Fruit fly (Drosophila melanogaster): ENCODE data around the gene Lam.

Lam gene

dm6 chr2L:5547288-5547777 lies 5.1 kb downstream of the Lam start (continued):
- TF ChIP-seq sug (tag; optimal IDR thresholded peaks at IDR 0.05), result peak; percentile 89
- TF ChIP-seq Dp (GFP tag; optimal IDR thresholded peaks at IDR 0.05), result no peak
- no peak for TF ChIP-seq chinmo (GFP tag; IDR thresholded peaks at IDR 0.05; ENCODE audit: partially characterized antibody)
- TF ChIP-seq zfh1 (GFP tag; IDR thresholded peaks at IDR 0.05), result 0 out of 3 replicates have a peak, but pooled peaks have one; percentile 14
- no peak for TF ChIP-seq Sry-δ (GFP tag; optimal IDR thresholded peaks at IDR 0.05)
- TF ChIP-seq CG17912 (GFP tag; optimal IDR thresholded peaks at IDR 0.05), result peak; percentile 10
- TF ChIP-seq Dll (GFP tag; IDR thresholded peaks at IDR 0.05; ENCODE audit: partially characterized antibody), result 0 out of 4 replicates have a peak, but pooled peaks have one; percentile 37
- TF ChIP-seq CG1603 (tag; optimal IDR thresholded peaks at IDR 0.05), result no peak
- no peak for TF ChIP-seq twi (tag; optimal IDR thresholded peaks at IDR 0.05)
- no peak for TF ChIP-seq CG2199 (GFP tag; IDR thresholded peaks at IDR 0.05)
- peak in 1 of 2 experiments; percentile 20 for TF ChIP-seq crp (GFP tag; optimal IDR thresholded peaks at IDR 0.05)
- peak; percentile 30 for TF ChIP-seq salm (tag; optimal IDR thresholded peaks at IDR 0.05)
- no peak for TF ChIP-seq CG17829 (tag; optimal IDR thresholded peaks at IDR 0.05)
- peak; percentile 12 for TF ChIP-seq CG1233 (GFP tag; optimal IDR thresholded peaks at IDR 0.05)
- no peak for TF ChIP-seq CG12104 (GFP tag; optimal IDR thresholded peaks at IDR 0.05)
- no peak for TF ChIP-seq CG1647 (GFP tag; optimal IDR thresholded peaks at IDR 0.05)
- peak; percentile 48 for TF ChIP-seq sd (tag; optimal IDR thresholded peaks at IDR 0.05)
- peak; percentile 13 for TF ChIP-seq CG2875 (GFP tag; optimal IDR thresholded peaks at IDR 0.05)
- no peak for TF ChIP-seq CG2678 (tag; optimal IDR thresholded peaks at IDR 0.05)
- TF ChIP-seq ara (GFP tag; IDR thresholded peaks at IDR 0.05), result peak; percentile 49; the same call in 1 of the 2 replicates
- TF ChIP-seq CG4328 (GFP tag; optimal IDR thresholded peaks at IDR 0.05), result peak; percentile 9
- no peak for TF ChIP-seq hbn (GFP tag; IDR thresholded peaks at IDR 0.05; ENCODE audit: partially characterized antibody)
- no peak for TF ChIP-seq klu (GFP tag; IDR thresholded peaks at IDR 0.05)
- no peak for TF ChIP-seq mam (GFP tag; optimal IDR thresholded peaks at IDR 0.05)
- peak; percentile 57 for TF ChIP-seq CrebB (tag; optimal IDR thresholded peaks at IDR 0.05)
- TF ChIP-seq BtbVII (GFP tag; optimal IDR thresholded peaks at IDR 0.05), result peak; percentile 3
- no peak for TF ChIP-seq phol (tag; optimal IDR thresholded peaks at IDR 0.05)
- TF ChIP-seq CG15479 (GFP tag; optimal IDR thresholded peaks at IDR 0.05), result peak; percentile 84
- peak; percentile 10 for TF ChIP-seq CG9727 (GFP tag; optimal IDR thresholded peaks at IDR 0.05)
- TF ChIP-seq CG4707 (GFP tag; optimal IDR thresholded peaks at IDR 0.05), result no peak
- peak; percentile 37 for TF ChIP-seq CG10431 (GFP tag; optimal IDR thresholded peaks at IDR 0.05)
- TF ChIP-seq CG31388 (GFP tag; optimal IDR thresholded peaks at IDR 0.05), result no peak
- TF ChIP-seq PHDP (tag; optimal IDR thresholded peaks at IDR 0.05), result no peak
- peak; percentile 34 for TF ChIP-seq wek (GFP tag; optimal IDR thresholded peaks at IDR 0.05)
- peak; percentile 33 for TF ChIP-seq kni (GFP tag; optimal IDR thresholded peaks at IDR 0.05)
- no peak for TF ChIP-seq cad (GFP tag; optimal IDR thresholded peaks at IDR 0.05)
- TF ChIP-seq CG18619 (GFP tag; optimal IDR thresholded peaks at IDR 0.05), result no peak
- no peak for TF ChIP-seq HLHmδ (GFP tag; optimal IDR thresholded peaks at IDR 0.05)
- no peak for TF ChIP-seq trem (tag; optimal IDR thresholded peaks at IDR 0.05)
- no peak for TF ChIP-seq Gug (GFP tag; IDR thresholded peaks at IDR 0.05)
- TF ChIP-seq Jarid2 (GFP tag; optimal IDR thresholded peaks at IDR 0.05), result peak; percentile 6
- no peak for TF ChIP-seq CG14860 (GFP tag; IDR thresholded peaks at IDR 0.05; ENCODE audit: partially characterized antibody)
- no peak for TF ChIP-seq chn (GFP tag; optimal IDR thresholded peaks at IDR 0.05)
- TF ChIP-seq CG7372 (GFP tag; IDR thresholded peaks at IDR 0.05), result no peak
- peak; percentile 2 for TF ChIP-seq CTCF (GFP tag; optimal IDR thresholded peaks at IDR 0.05)
- TF ChIP-seq dysf (GFP tag; IDR thresholded peaks at IDR 0.05), result no peak
- TF ChIP-seq CG12219 (GFP tag; optimal IDR thresholded peaks at IDR 0.05), result peak; percentile 39
- TF ChIP-seq CG18764 (GFP tag; optimal IDR thresholded peaks at IDR 0.05), result no peak
- TF ChIP-seq exex (tag; optimal IDR thresholded peaks at IDR 0.05), result peak; percentile 93
- no peak for TF ChIP-seq Dip3 (GFP tag; optimal IDR thresholded peaks at IDR 0.05)

All from whole organism, embryonic.